Worm (Caenorhabditis elegans) whole organism, L4/young adult: Measurements from ENCODE around the gene srx-29.

Source experiments
- W03F9.2 ChIP-seq: fragments of 150-350 bp; optimal IDR thresholded peaks from 2 replicates; lab custom pipeline; 2014; ENCODE audit warnings: missing biosample characterization, missing genetic modification characterization
- dao-5 ChIP-seq: sonication (generic microtip); optimal IDR thresholded peaks from 2 replicates; lab custom pipeline; 2016; ENCODE audit warnings: missing genotype, missing genetic modification characterization, moderate library complexity, missing compliant biosample characterization
- him-1 ChIP-seq: sonication (generic microtip); optimal IDR thresholded peaks from 2 replicates; lab custom pipeline; 2016; ENCODE audit warnings: missing genotype, missing genetic modification reagents, missing genetic modification characterization, missing compliant biosample characterization

ce11 chrV:15685599-15685998, 12.4 kb downstream of the srx-29 start, which contains the start of gene nhr-196:
- TF ChIP-seq him-1 (tag; lab: Kevin White, UChicago), result no peak
- TF ChIP-seq W03F9.2 (tag; lab: Kevin White, UChicago), result no peak
- TF ChIP-seq dao-5 (tag; lab: Kevin White, UChicago), result no peak
